Fruit fly (Drosophila melanogaster) whole organism, prepupa: ENCODE measurements around the gene Trm7-32.

Experiments
- Blimp-1 ChIP-seq: fragments of 200-800 bp; sonication (Bioruptor generic); optimal IDR thresholded peaks from 3 replicates; lab custom pipeline; 2017; ENCODE audit warnings: missing biosample characterization, missing genetic modification characterization, mild to moderate bottlenecking, moderate library complexity, missing genetic modification reagents
- CG11902 ChIP-seq: fragments of 200-800 bp; sonication (Bioruptor generic); optimal IDR thresholded peaks from 3 replicates; lab custom pipeline; 2016; ENCODE audit warnings: missing biosample characterization, missing genetic modification characterization
- CG15336 ChIP-seq: fragments of 200-800 bp; sonication (Bioruptor generic); IDR thresholded peaks from 2 replicates; pipeline ENCODE4 v1.3.6; 2022; ENCODE audit warnings: missing biosample characterization, missing genetic modification characterization
- CG1621 ChIP-seq: fragments of 200-800 bp; sonication (Bioruptor generic); optimal IDR thresholded peaks from 3 replicates; lab custom pipeline; 2018; ENCODE audit warnings: missing biosample characterization, mild to moderate bottlenecking, missing genetic modification characterization
- CG16779 ChIP-seq: fragments of 200-800 bp; sonication (Bioruptor generic); optimal IDR thresholded peaks from 3 replicates; lab custom pipeline; 2017; ENCODE audit warnings: missing biosample characterization, mild to moderate bottlenecking, missing genetic modification characterization
- CG3032 ChIP-seq: fragments of 200-800 bp; optimal IDR thresholded peaks from 2 replicates; lab custom pipeline; 2019; ENCODE audit warnings: missing biosample characterization, mild to moderate bottlenecking, missing genetic modification characterization, moderate library complexity
- CG31627 ChIP-seq: fragments of 200-800 bp; sonication (Bioruptor generic); optimal IDR thresholded peaks from 3 replicates; lab custom pipeline; 2016; ENCODE audit warnings: missing biosample characterization, missing genetic modification characterization
- CG32006 ChIP-seq: fragments of 200-800 bp; sonication (Bioruptor generic); optimal IDR thresholded peaks from 3 replicates; lab custom pipeline; 2017; ENCODE audit warnings: missing biosample characterization, mild to moderate bottlenecking, missing genetic modification characterization
- CG3919 ChIP-seq: fragments of 200-800 bp; sonication (Bioruptor generic); optimal IDR thresholded peaks from 3 replicates; lab custom pipeline; 2016; ENCODE audit warnings: missing biosample characterization, missing genetic modification characterization
- CG4318 ChIP-seq: fragments of 200-800 bp; sonication (Bioruptor generic); optimal IDR thresholded peaks from 3 replicates; lab custom pipeline; 2017; ENCODE audit warnings: missing biosample characterization, mild to moderate bottlenecking, missing genetic modification characterization
- CG6163 ChIP-seq: fragments of 200-800 bp; sonication (Bioruptor generic); IDR thresholded peaks from 3 replicates; pipeline ENCODE4 v1.3.6; 2022; ENCODE audit warnings: missing biosample characterization, missing genetic modification characterization
- CG6808 ChIP-seq: fragments of 200-800 bp; sonication (Bioruptor generic); optimal IDR thresholded peaks from 3 replicates; lab custom pipeline; 2017; ENCODE audit warnings: missing biosample characterization, missing genetic modification characterization, mild to moderate bottlenecking, moderate library complexity, missing genetic modification reagents
- CG6854 ChIP-seq: fragments of 200-800 bp; sonication (Bioruptor generic); optimal IDR thresholded peaks from 2 replicates; lab custom pipeline; 2017; ENCODE audit warnings: missing biosample characterization, mild to moderate bottlenecking, missing genetic modification characterization
- CG7368 ChIP-seq: fragments of 200-800 bp; sonication (Bioruptor generic); optimal IDR thresholded peaks from 3 replicates; lab custom pipeline; 2016; ENCODE audit warnings: missing biosample characterization, missing genetic modification characterization
- CG9139 ChIP-seq: fragments of 200-800 bp; sonication (Bioruptor generic); optimal IDR thresholded peaks from 3 replicates; lab custom pipeline; 2017; ENCODE audit warnings: missing biosample characterization, mild to moderate bottlenecking, missing genetic modification characterization
- Eip75B ChIP-seq: fragments of 200-800 bp; sonication (Bioruptor generic); optimal IDR thresholded peaks from 3 replicates; lab custom pipeline; 2016; ENCODE audit warnings: missing biosample characterization, missing genetic modification characterization
- Eip78C ChIP-seq: fragments of 200-800 bp; sonication (Bioruptor generic); peaks from one replicate; lab custom pipeline; 2016; ENCODE audit warnings: missing biosample characterization, missing genetic modification characterization
- Ets21C ChIP-seq: fragments of 200-800 bp; sonication (Bioruptor generic); optimal IDR thresholded peaks from 3 replicates; lab custom pipeline; 2016; ENCODE audit warnings: missing biosample characterization, missing genetic modification characterization
- Gug ChIP-seq: fragments of 200-800 bp; sonication (Bioruptor generic); IDR thresholded peaks from 2 replicates; pipeline ENCODE4 v1.3.6; 2022; ENCODE audit warnings: missing biosample characterization, missing genetic modification characterization
- Hr38 ChIP-seq: sonication (Bioruptor generic); optimal IDR thresholded peaks from 2 replicates; lab custom pipeline; 2016; ENCODE audit warnings: missing biosample characterization, missing genetic modification characterization
- Hr39 ChIP-seq: fragments of 200-800 bp; sonication (Bioruptor generic); optimal IDR thresholded peaks from 2 replicates; lab custom pipeline; 2016; ENCODE audit warnings: missing biosample characterization, missing genetic modification characterization
- Lpt ChIP-seq: fragments of 200-800 bp; sonication (Bioruptor generic); optimal IDR thresholded peaks from 3 replicates; lab custom pipeline; 2016; ENCODE audit warnings: missing biosample characterization, missing genetic modification characterization
- Smox ChIP-seq: fragments of 200-800 bp; sonication (Bioruptor generic); optimal IDR thresholded peaks from 3 replicates; lab custom pipeline; 2016; ENCODE audit warnings: missing biosample characterization, missing genetic modification characterization
- Sox14 ChIP-seq: fragments of 200-800 bp; sonication (Bioruptor generic); optimal IDR thresholded peaks from 3 replicates; lab custom pipeline; 2016; ENCODE audit warnings: missing biosample characterization, missing genetic modification characterization
- acj6 ChIP-seq: fragments of 200-800 bp; sonication (Bioruptor generic); optimal IDR thresholded peaks from 3 replicates; lab custom pipeline; 2016; ENCODE audit warnings: missing biosample characterization, missing genetic modification characterization
- cyc ChIP-seq: fragments of 200-800 bp; sonication (Bioruptor generic); optimal IDR thresholded peaks from 3 replicates; lab custom pipeline; 2016; ENCODE audit warnings: missing biosample characterization, missing genetic modification characterization
- dac ChIP-seq: fragments of 200-800 bp; sonication (Bioruptor generic); optimal IDR thresholded peaks from 2 replicates; lab custom pipeline; 2017; ENCODE audit warnings: missing biosample characterization, mild to moderate bottlenecking, missing genetic modification characterization
- dsx ChIP-seq: fragments of 200-800 bp; optimal IDR thresholded peaks from 3 replicates; lab custom pipeline; 2019; ENCODE audit warnings: missing biosample characterization, mild to moderate bottlenecking, missing genetic modification characterization, moderate library complexity; ENCODE audit not compliant: poor library complexity, severe bottlenecking
- eg ChIP-seq: fragments of 200-800 bp; sonication (Bioruptor generic); IDR thresholded peaks from 3 replicates; pipeline ENCODE4 v1.3.6; 2022; ENCODE audit warnings: missing biosample characterization, missing genetic modification characterization
- esn ChIP-seq: fragments of 200-800 bp; sonication (Bioruptor generic); optimal IDR thresholded peaks from 2 replicates; lab custom pipeline; 2016; ENCODE audit warnings: missing biosample characterization, mild to moderate bottlenecking, missing genetic modification characterization, moderate library complexity
- fd59A ChIP-seq: fragments of 200-800 bp; sonication (Bioruptor generic); optimal IDR thresholded peaks from 2 replicates; lab custom pipeline; 2017; ENCODE audit warnings: missing biosample characterization, mild to moderate bottlenecking, missing genetic modification characterization, missing genetic modification reagents
- fkh ChIP-seq: fragments of 200-800 bp; sonication (Bioruptor generic); optimal IDR thresholded peaks from 3 replicates; lab custom pipeline; 2017; ENCODE audit warnings: missing biosample characterization, mild to moderate bottlenecking, missing genetic modification characterization, moderate library complexity
- net ChIP-seq: fragments of 200-800 bp; sonication (Bioruptor generic); optimal IDR thresholded peaks from 3 replicates; lab custom pipeline; 2016; ENCODE audit warnings: missing biosample characterization, missing genetic modification characterization
- pdm3 ChIP-seq: fragments of 200-800 bp; sonication (Bioruptor generic); optimal IDR thresholded peaks from 3 replicates; lab custom pipeline; 2016; ENCODE audit warnings: missing biosample characterization, missing genetic modification characterization
- spab ChIP-seq: fragments of 200-800 bp; sonication (Bioruptor generic); optimal IDR thresholded peaks from 2 replicates; lab custom pipeline; 2017; ENCODE audit warnings: missing biosample characterization, mild to moderate bottlenecking, missing genetic modification characterization, missing genetic modification reagents
- ss ChIP-seq, 2 experiments: fragments of 200-800 bp; sonication (Bioruptor generic); optimal IDR thresholded peaks; 2 replicates in 1 of 2; 3 replicates in 1 of 2; lab custom pipeline; 2017 to 2018; ENCODE audit warnings: mild to moderate bottlenecking in 2 of 2, missing biosample characterization in 2 of 2, missing genetic modification characterization in 2 of 2, moderate library complexity in 1 of 2
- svp ChIP-seq: fragments of 200-800 bp; sonication (Bioruptor generic); peaks from one replicate; lab custom pipeline; 2016; ENCODE audit warnings: missing biosample characterization, missing genetic modification characterization
- topi ChIP-seq: fragments of 200-800 bp; sonication (Bioruptor generic); optimal IDR thresholded peaks from 3 replicates; lab custom pipeline; 2016; ENCODE audit warnings: missing biosample characterization, missing genetic modification characterization
- vri ChIP-seq: fragments of 200-800 bp; sonication (Bioruptor generic); optimal IDR thresholded peaks from 3 replicates; lab custom pipeline; 2016; ENCODE audit warnings: missing biosample characterization, mild to moderate bottlenecking, missing genetic modification characterization

Gene Trm7-32

DNA sequence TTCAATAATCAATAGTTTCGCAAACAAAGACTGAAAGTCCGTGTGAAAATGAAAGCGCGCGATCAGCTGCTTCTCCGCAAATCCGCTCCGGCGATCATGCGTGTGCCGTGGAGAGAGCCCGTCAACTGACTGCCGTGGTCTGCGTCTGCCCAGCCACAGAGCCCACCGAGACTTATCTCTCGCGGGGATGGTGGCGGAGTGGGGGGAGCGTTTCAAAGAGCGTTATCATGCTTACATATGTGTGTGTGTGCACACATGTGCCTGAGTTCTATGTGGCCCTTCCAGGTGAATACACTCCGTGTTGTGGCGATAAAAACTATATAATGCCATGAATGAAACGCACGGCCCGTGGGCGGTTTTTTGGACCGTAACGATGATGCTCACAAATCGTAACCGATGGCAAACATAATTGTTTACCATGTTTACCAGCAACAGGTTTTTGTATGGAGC, 37.5 kb downstream of the Trm7-32 start:
- TF ChIP-seq Sox14 (GFP tag; lab: Kevin White, UChicago): peak; percentile 58
- 0 out of 2 replicates have a peak, but pooled peaks have one; percentile 10 for TF ChIP-seq Gug (GFP tag; lab: Robert Waterston, UW)
- no peak for TF ChIP-seq eg (GFP tag; lab: Robert Waterston, UW)
- TF ChIP-seq CG31627 (GFP tag; lab: Kevin White, UChicago): no peak
- peak; percentile 47 to 71 for TF ChIP-seq ss (GFP tag; optimal IDR thresholded peaks at IDR 0.05; lab: Kevin White, UChicago)
- TF ChIP-seq CG6808: peak; percentile 20
- TF ChIP-seq CG16779 (tag; lab: Kevin White, UChicago): no peak
- no peak for TF ChIP-seq CG11902 (GFP tag; lab: Kevin White, UChicago)
- TF ChIP-seq Blimp-1 (GFP tag; lab: Kevin White, UChicago): no peak
- TF ChIP-seq CG32006: no peak
- no peak for TF ChIP-seq fd59A
- TF ChIP-seq Hr39 (GFP tag; lab: Kevin White, UChicago): no peak
- 0 out of 3 replicates have a peak, but pooled peaks have one; percentile 22 for TF ChIP-seq CG6163 (GFP tag; lab: Robert Waterston, UW)
- TF ChIP-seq CG15336 (GFP tag; lab: Robert Waterston, UW): peak; percentile 11; the same call in 1 of the 2 replicates
- TF ChIP-seq CG7368 (GFP tag; lab: Kevin White, UChicago): no peak
- no peak for TF ChIP-seq Ets21C (GFP tag; lab: Kevin White, UChicago)
- TF ChIP-seq Smox (GFP tag; lab: Kevin White, UChicago): no peak
- peak; percentile 64 for TF ChIP-seq vri (GFP tag; lab: Kevin White, UChicago)
- no peak for TF ChIP-seq dac (GFP tag; lab: Kevin White, UChicago)
- peak; percentile 3 for TF ChIP-seq esn (GFP tag; lab: Kevin White, UChicago)
- no peak for TF ChIP-seq acj6 (GFP tag; lab: Kevin White, UChicago)
- TF ChIP-seq topi (GFP tag; lab: Kevin White, UChicago): peak; percentile 4
- TF ChIP-seq dsx: no peak
- TF ChIP-seq CG4318 (GFP tag; lab: Kevin White, UChicago): no peak
- peak; percentile 82 for TF ChIP-seq fkh (GFP tag; lab: Kevin White, UChicago)
- no peak for TF ChIP-seq Hr38
- no peak for TF ChIP-seq pdm3 (GFP tag; lab: Kevin White, UChicago)
- TF ChIP-seq Eip75B (GFP tag; lab: Kevin White, UChicago): no peak
- peak; percentile 88 for TF ChIP-seq svp (GFP tag; lab: Kevin White, UChicago)
- no peak for TF ChIP-seq CG3919 (GFP tag; lab: Kevin White, UChicago)
- TF ChIP-seq CG1621 (tag; lab: Kevin White, UChicago): peak; percentile 74

DNA sequence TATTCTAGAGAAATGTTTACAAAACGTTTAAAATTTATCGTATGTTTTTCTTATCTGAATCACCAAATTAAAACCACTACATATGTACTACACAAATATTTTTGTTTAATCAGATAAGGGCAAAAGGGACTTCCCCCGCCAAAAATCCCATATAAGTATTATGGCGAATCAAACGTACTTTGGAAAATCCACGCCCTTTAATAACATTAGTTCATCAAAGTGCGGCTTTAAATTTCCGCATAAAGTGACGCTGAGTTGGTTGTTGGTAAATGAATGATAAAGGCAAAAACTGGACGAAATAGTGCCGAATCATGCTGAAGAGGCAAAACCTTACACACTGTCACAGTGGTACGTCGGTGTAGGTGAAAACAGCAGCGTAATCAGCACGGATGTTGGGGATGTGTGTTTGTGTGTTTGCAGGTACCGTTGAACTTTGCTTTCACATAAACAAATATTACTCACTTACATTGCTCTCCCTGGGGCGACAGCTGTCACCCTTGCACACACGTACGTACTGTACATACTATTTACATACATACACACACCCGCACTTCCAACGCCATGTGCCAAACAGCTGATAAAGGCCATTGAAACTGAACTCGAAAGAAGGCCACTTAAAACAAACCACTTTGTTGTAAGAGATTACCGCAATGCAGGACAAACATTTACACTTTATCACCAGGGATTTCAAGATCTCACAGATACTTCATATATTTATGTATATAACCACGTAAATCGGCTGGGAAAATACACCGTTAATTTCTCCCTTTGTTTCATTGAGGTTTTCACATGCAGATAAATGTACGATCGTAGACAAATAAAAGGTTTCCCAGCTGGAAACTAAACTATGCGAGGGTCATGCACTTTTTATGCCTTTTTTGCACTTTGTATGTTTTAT, 38.7 kb downstream of the Trm7-32 start:
- TF ChIP-seq vri (GFP tag; lab: Kevin White, UChicago) (peak; percentile 68), Gug (GFP tag; lab: Robert Waterston, UW) (no peak), CG3032 (no peak), CG1621 (tag; lab: Kevin White, UChicago) (peak; percentile 35), cyc (GFP tag; lab: Kevin White, UChicago) (no peak), CG6854 (GFP tag; lab: Kevin White, UChicago) (peak; percentile 77), svp (GFP tag; lab: Kevin White, UChicago) (peak; percentile 89), net (GFP tag; lab: Kevin White, UChicago) (peak; percentile 18), CG16779 (tag; lab: Kevin White, UChicago) (peak; percentile 20), CG9139 (GFP tag; lab: Kevin White, UChicago) (peak; percentile 12), spab (GFP tag; lab: Kevin White, UChicago) (peak; percentile 31), Lpt (no peak), Eip75B (GFP tag; lab: Kevin White, UChicago) (peak; percentile 36), CG3919 (GFP tag; lab: Kevin White, UChicago) (peak; percentile 25), CG15336 (GFP tag; lab: Robert Waterston, UW) (peak; percentile 42), ss (GFP tag; optimal IDR thresholded peaks at IDR 0.05; lab: Kevin White, UChicago) (peak; percentile 61 to 68), CG6163 (GFP tag; lab: Robert Waterston, UW) (peak; percentile 76), Eip78C (peak; percentile 87)
